Worm (Caenorhabditis elegans) whole organism, young adult: ENCODE results near the gene Y53G8AL.4.

Experiments
- B0035.1 ChIP-seq: sonication (generic microtip); optimal IDR thresholded peaks from 2 replicates; lab custom pipeline; 2016; ENCODE audit warnings: missing genetic modification characterization, mild to moderate bottlenecking, missing compliant biosample characterization, missing genotype, missing genetic modification reagents
- B0336.3 ChIP-seq: fragments of 200-800 bp; sonication (Bioruptor generic); IDR thresholded peaks from 2 replicates; pipeline ENCODE4 v1.3.6; 2022; ENCODE audit warnings: missing genetic modification characterization, missing compliant biosample characterization
- C06A6.2 ChIP-seq: fragments of 200-800 bp; sonication (Bioruptor generic); conservative IDR thresholded peaks from 2 replicates; pipeline ENCODE4 v1.3.6; 2022; ENCODE audit warnings: missing genetic modification characterization, missing compliant biosample characterization
- C17E4.6 ChIP-seq: fragments of 200-800 bp; sonication (Bioruptor generic); IDR thresholded peaks from 2 replicates; pipeline ENCODE4 v1.3.6; 2022; ENCODE audit warnings: missing genetic modification reagents, missing genetic modification characterization, missing compliant biosample characterization
- D2030.7 ChIP-seq: fragments of 200-800 bp; sonication (Bioruptor generic); IDR thresholded peaks from 2 replicates; pipeline ENCODE4 v1.3.6; 2022; ENCODE audit warnings: missing genetic modification reagents, missing genetic modification characterization, missing compliant biosample characterization
- F33H1.4 ChIP-seq: fragments of 200-800 bp; sonication (Bioruptor generic); IDR thresholded peaks from 2 replicates; pipeline ENCODE4 v1.3.6; 2022; ENCODE audit warnings: missing genetic modification reagents, missing genetic modification characterization, missing compliant biosample characterization
- F39B2.1 ChIP-seq: fragments of 200-800 bp; sonication (Bioruptor generic); IDR thresholded peaks from 2 replicates; pipeline ENCODE4 v1.3.6; 2022; ENCODE audit warnings: missing genetic modification reagents, missing genetic modification characterization, missing compliant biosample characterization
- F52B5.7 ChIP-seq: sonication (generic microtip); optimal IDR thresholded peaks from 2 replicates; lab custom pipeline; 2016; ENCODE audit warnings: mild to moderate bottlenecking, missing genetic modification characterization, missing compliant biosample characterization
- F55B11.4 ChIP-seq: sonication (generic microtip); optimal IDR thresholded peaks from 2 replicates; lab custom pipeline; 2016; ENCODE audit warnings: missing compliant biosample characterization, missing genetic modification characterization, borderline replicate concordance; ENCODE audit not compliant: insufficient read depth
- F57A8.1 ChIP-seq: fragments of 200-800 bp; sonication (Bioruptor generic); optimal IDR thresholded peaks from 2 replicates; lab custom pipeline; 2018; ENCODE audit warnings: mild to moderate bottlenecking, missing genetic modification characterization, moderate library complexity, missing compliant biosample characterization
- F57C9.4 ChIP-seq: sonication (generic microtip); optimal IDR thresholded peaks from 2 replicates; lab custom pipeline; 2017; ENCODE audit warnings: mild to moderate bottlenecking, missing genetic modification characterization, missing compliant biosample characterization
- Y95B8A.8 ChIP-seq: fragments of 200-800 bp; sonication (Bioruptor generic); IDR thresholded peaks from 2 replicates; pipeline ENCODE4 v1.3.6; 2022; ENCODE audit warnings: missing genetic modification reagents, missing genetic modification characterization, missing compliant biosample characterization
- ama-1 ChIP-seq, 3 experiments: fragments of 150-350 bp in 1 of 3; sonication (generic microtip) in 2 of 3; optimal IDR thresholded peaks; 2 replicates each; lab custom pipeline; 2014 to 2018; ENCODE audit warnings: missing biosample characterization in 2 of 3, missing genetic modification characterization in 2 of 3, missing genetic modification reagents in 2 of 3
- aptf-3 ChIP-seq: fragments of 200-800 bp; sonication (Bioruptor generic); IDR thresholded peaks from 2 replicates; pipeline ENCODE4 v1.3.6; 2022; ENCODE audit warnings: missing genetic modification characterization, missing compliant biosample characterization
- athp-1 ChIP-seq: sonication (generic microtip); optimal IDR thresholded peaks from 2 replicates; lab custom pipeline; 2017; ENCODE audit warnings: mild to moderate bottlenecking, missing genetic modification characterization, missing compliant biosample characterization
- attf-5 ChIP-seq: fragments of 200-800 bp; sonication (Bioruptor generic); optimal IDR thresholded peaks from 2 replicates; lab custom pipeline; 2018; ENCODE audit warnings: mild to moderate bottlenecking, missing genetic modification characterization, missing compliant biosample characterization
- cebp-2 ChIP-seq: fragments of 200-800 bp; sonication (Bioruptor generic); IDR thresholded peaks from 2 replicates; pipeline ENCODE4 v1.3.6; 2022; ENCODE audit warnings: missing genetic modification characterization, missing compliant biosample characterization
- ceh-91 ChIP-seq: fragments of 200-800 bp; sonication (Bioruptor generic); IDR thresholded peaks from 2 replicates; pipeline ENCODE4 v1.3.6; 2022; ENCODE audit warnings: missing genetic modification reagents, missing genetic modification characterization, missing compliant biosample characterization
- chd-7 ChIP-seq: sonication (generic microtip); optimal IDR thresholded peaks from 2 replicates; lab custom pipeline; 2016; ENCODE audit warnings: mild to moderate bottlenecking, missing genetic modification characterization, moderate library complexity, missing compliant biosample characterization
- die-1 ChIP-seq: sonication (generic microtip); optimal IDR thresholded peaks from 2 replicates; lab custom pipeline; 2016; ENCODE audit warnings: missing genotype, mild to moderate bottlenecking, missing genetic modification characterization, missing compliant biosample characterization
- dox-1 ChIP-seq: fragments of 200-800 bp; sonication (Bioruptor generic); IDR thresholded peaks from 2 replicates; pipeline ENCODE4 v1.3.6; 2022; ENCODE audit warnings: missing genetic modification reagents, missing genetic modification characterization, missing compliant biosample characterization
- fkh-3 ChIP-seq: sonication (generic microtip); optimal IDR thresholded peaks from 2 replicates; lab custom pipeline; 2016; ENCODE audit warnings: mild to moderate bottlenecking, missing genetic modification characterization, missing compliant biosample characterization
- gei-17 ChIP-seq: fragments of 200-800 bp; sonication (Bioruptor generic); optimal IDR thresholded peaks from 2 replicates; lab custom pipeline; 2018; ENCODE audit warnings: mild to moderate bottlenecking, missing genetic modification characterization, missing compliant biosample characterization
- hlh-26 ChIP-seq: fragments of 200-800 bp; sonication (Bioruptor generic); conservative IDR thresholded peaks from 2 replicates; pipeline ENCODE4 v1.3.6; 2022; ENCODE audit warnings: missing genetic modification reagents, missing genetic modification characterization, missing compliant biosample characterization
- hmg-1.2 ChIP-seq: fragments of 200-800 bp; sonication (Bioruptor generic); IDR thresholded peaks from 2 replicates; pipeline ENCODE4 v1.3.6; 2022; ENCODE audit warnings: missing genetic modification reagents, missing genetic modification characterization, missing compliant biosample characterization
- hmg-20 ChIP-seq: fragments of 200-800 bp; sonication (Bioruptor generic); IDR thresholded peaks from 2 replicates; pipeline ENCODE4 v1.3.6; 2022; ENCODE audit warnings: missing genetic modification reagents, missing genetic modification characterization, missing compliant biosample characterization
- hsf-1 ChIP-seq: fragments of 200-800 bp; sonication (Bioruptor generic); IDR thresholded peaks from 2 replicates; pipeline ENCODE4 v1.3.6; 2022; ENCODE audit warnings: missing genetic modification reagents, missing genetic modification characterization, missing compliant biosample characterization
- lin-26 ChIP-seq: fragments of 200-800 bp; sonication (Bioruptor generic); IDR thresholded peaks from 2 replicates; pipeline ENCODE4 v1.3.6; 2022; ENCODE audit warnings: missing genetic modification reagents, missing genetic modification characterization, missing compliant biosample characterization
- lin-35 ChIP-seq, 3 experiments: fragments of 150-350 bp in 2 of 3; sonication (generic microtip) in 1 of 3; optimal IDR thresholded peaks; 2 replicates each; lab custom pipeline; 2014 to 2018; ENCODE audit warnings: missing biosample characterization in 3 of 3, missing genetic modification characterization in 3 of 3, missing genetic modification reagents in 3 of 3
- lir-1 ChIP-seq: fragments of 200-800 bp; sonication (Bioruptor generic); conservative IDR thresholded peaks from 2 replicates; pipeline ENCODE4 v1.3.6; 2022; ENCODE audit warnings: missing genetic modification reagents, missing genetic modification characterization, missing compliant biosample characterization
- mcd-1 ChIP-seq: fragments of 200-800 bp; sonication (Bioruptor generic); IDR thresholded peaks from 2 replicates; pipeline ENCODE4 v1.3.6; 2022; ENCODE audit warnings: missing genetic modification reagents, missing genetic modification characterization, missing compliant biosample characterization
- mel-28 ChIP-seq: sonication (generic microtip); optimal IDR thresholded peaks from 2 replicates; lab custom pipeline; 2016; ENCODE audit warnings: borderline replicate concordance, mild to moderate bottlenecking, missing genetic modification characterization, missing compliant biosample characterization
- nfya-1 ChIP-seq: sonication (generic microtip); optimal IDR thresholded peaks from 2 replicates; lab custom pipeline; 2017; ENCODE audit warnings: antibody characterized with exemption, missing compliant biosample characterization, missing genetic modification characterization, borderline replicate concordance; ENCODE audit not compliant: insufficient read depth
- nfyb-1 ChIP-seq: fragments of 200-800 bp; sonication (Bioruptor generic); IDR thresholded peaks from 2 replicates; pipeline ENCODE4 v1.3.6; 2022; ENCODE audit warnings: missing genetic modification reagents, missing genetic modification characterization, missing compliant biosample characterization
- nhr-120 ChIP-seq: fragments of 200-800 bp; sonication (Bioruptor generic); IDR thresholded peaks from 2 replicates; pipeline ENCODE4 v1.3.6; 2022; ENCODE audit warnings: missing genetic modification characterization, missing compliant biosample characterization
- nhr-90 ChIP-seq: sonication (generic microtip); optimal IDR thresholded peaks from 2 replicates; lab custom pipeline; 2016; ENCODE audit warnings: missing genotype, mild to moderate bottlenecking, missing genetic modification characterization, missing compliant biosample characterization
- pbrm-1 ChIP-seq: fragments of 200-800 bp; sonication (Bioruptor generic); IDR thresholded peaks from 2 replicates; pipeline ENCODE4 v1.3.6; 2022; ENCODE audit warnings: missing genetic modification reagents, missing genetic modification characterization, missing compliant biosample characterization
- rec-8 ChIP-seq, 2 experiments: sonication (generic microtip); optimal IDR thresholded peaks; 2 replicates each; lab custom pipeline; 2016; ENCODE audit warnings: mild to moderate bottlenecking in 2 of 2, missing genetic modification characterization in 2 of 2, missing genetic modification reagents in 2 of 2, missing genotype in 2 of 2, missing biosample characterization in 1 of 2, missing compliant biosample characterization in 1 of 2, moderate library complexity in 1 of 2
- repo-1 ChIP-seq: sonication (generic microtip); optimal IDR thresholded peaks from 2 replicates; lab custom pipeline; 2017; ENCODE audit warnings: mild to moderate bottlenecking, missing genetic modification characterization, missing compliant biosample characterization
- snpc-3.4 ChIP-seq: sonication (generic microtip); optimal IDR thresholded peaks from 2 replicates; lab custom pipeline; 2017; ENCODE audit warnings: missing genetic modification characterization, mild to moderate bottlenecking, missing compliant biosample characterization, antibody characterized with exemption, moderate library complexity, missing genotype, missing genetic modification reagents
- snpc-4 ChIP-seq, 5 experiments: fragments of 150-350 bp in 1 of 5; sonication (generic microtip) in 4 of 5; optimal IDR thresholded peaks; 2 replicates each; lab custom pipeline; 2014 to 2018; ENCODE audit warnings: missing genetic modification characterization in 5 of 5, missing biosample characterization in 3 of 5, antibody characterized with exemption in 2 of 5, mild to moderate bottlenecking in 2 of 5, missing compliant biosample characterization in 2 of 5, missing genotype in 2 of 5, moderate library complexity in 2 of 5, missing genetic modification reagents in 1 of 5
- sptf-2 ChIP-seq: fragments of 200-800 bp; sonication (Bioruptor generic); optimal IDR thresholded peaks from 2 replicates; lab custom pipeline; 2018; ENCODE audit warnings: mild to moderate bottlenecking, missing genetic modification characterization, missing compliant biosample characterization
- tbx-9 ChIP-seq: sonication (generic microtip); optimal IDR thresholded peaks from 2 replicates; lab custom pipeline; 2016; ENCODE audit warnings: borderline replicate concordance, missing genetic modification characterization, inconsistent platforms, missing compliant biosample characterization
- unc-62 ChIP-seq: fragments of 150-350 bp; optimal IDR thresholded peaks from 2 replicates; lab custom pipeline; 2014; ENCODE audit warnings: missing biosample characterization, missing genetic modification reagents, missing genetic modification characterization
- xnd-1 ChIP-seq: sonication (generic microtip); optimal IDR thresholded peaks from 2 replicates; lab custom pipeline; 2016; ENCODE audit warnings: missing genotype, missing genetic modification reagents, missing genetic modification characterization, missing compliant biosample characterization
- ztf-26 ChIP-seq: sonication (generic microtip); optimal IDR thresholded peaks from 2 replicates; lab custom pipeline; 2017; ENCODE audit warnings: missing genetic modification characterization, missing compliant biosample characterization
- ztf-28 ChIP-seq: fragments of 200-800 bp; sonication (Bioruptor generic); IDR thresholded peaks from 2 replicates; pipeline ENCODE4 v1.3.6; 2022; ENCODE audit warnings: missing genetic modification reagents, missing genetic modification characterization, missing compliant biosample characterization

The Y53G8AL.4 gene

DNA sequence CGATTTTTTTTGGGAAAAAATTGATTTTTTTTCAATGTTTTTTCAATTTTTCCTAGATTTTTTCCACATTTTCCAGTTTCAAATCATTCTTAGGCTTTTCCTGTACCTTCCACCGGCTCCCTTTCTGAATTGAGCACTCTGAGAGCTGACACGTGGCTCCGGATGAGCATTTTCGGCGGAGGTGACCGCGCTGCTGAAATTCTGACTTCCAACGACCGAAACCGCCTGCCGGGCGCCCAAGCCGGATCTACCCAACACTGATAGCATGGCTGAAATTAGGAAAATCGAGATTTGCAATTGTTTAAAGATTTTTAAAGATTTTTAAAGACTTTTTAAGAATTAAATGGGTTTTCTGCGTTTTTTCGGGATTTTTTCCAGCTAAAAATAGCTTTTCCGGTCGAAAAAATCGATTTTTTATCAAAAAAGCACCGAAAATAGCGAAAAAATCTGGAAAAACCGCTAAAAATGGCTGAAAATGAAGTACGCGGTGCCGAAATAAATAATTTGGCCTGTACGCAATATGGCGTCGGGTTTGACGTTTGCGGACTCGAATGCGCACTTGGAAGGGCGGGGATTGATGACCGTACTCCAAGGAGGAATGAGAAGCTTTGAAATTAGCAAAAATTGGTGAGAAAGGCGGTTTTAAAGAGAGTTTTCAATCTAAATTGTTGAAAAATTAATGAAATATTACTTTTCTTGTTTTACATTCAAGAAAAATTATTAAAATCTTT is 2.0 kb downstream of the Y53G8AL.4 start, which contains the start of gene nduf-9:
Gene nduf-9, minus strand, starts transcription at position 269 of the 731 bp plus-strand sequence.
- TF ChIP-seq D2030.7 (GFP tag; lab: Robert Waterston, UW) (no peak), ama-1 (optimal IDR thresholded peaks at IDR 0.05; lab: Kevin White, UChicago) (no peak), ama-1 (GFP tag; optimal IDR thresholded peaks at IDR 0.05; lab: Kevin White, UChicago) (no peak), fkh-3 (tag; lab: Kevin White, UChicago) (no peak), F55B11.4 (tag; lab: Kevin White, UChicago) (no peak), lir-1 (GFP tag; lab: Robert Waterston, UW) (no peak), C06A6.2 (GFP tag; lab: Robert Waterston, UW) (no peak), snpc-4 (GFP tag; optimal IDR thresholded peaks at IDR 0.05; lab: Kevin White, UChicago) (no peak), snpc-4 (tag; optimal IDR thresholded peaks at IDR 0.05; lab: Kevin White, UChicago) (peak in 1 of 4 experiments; percentile 27), nhr-120 (no peak), aptf-3 (no peak), C17E4.6 (GFP tag; lab: Robert Waterston, UW) (no peak), xnd-1 (no peak), F52B5.7 (tag; lab: Kevin White, UChicago) (no peak), ceh-91 (GFP tag; lab: Robert Waterston, UW) (no peak), cebp-2 (GFP tag; lab: Robert Waterston, UW) (no peak), Y95B8A.8 (no peak), hmg-20 (no peak), B0035.1 (tag; lab: Kevin White, UChicago) (no peak), nfyb-1 (GFP tag; lab: Robert Waterston, UW) (no peak), mcd-1 (peak; percentile 52), F57C9.4 (tag; lab: Kevin White, UChicago) (no peak), lin-35 (GFP tag; optimal IDR thresholded peaks at IDR 0.05; lab: Kevin White, UChicago) (peak in 1 of 3 experiments; percentile 38), F57A8.1 (GFP tag; lab: Kevin White, UChicago) (no peak), nhr-90 (tag; lab: Kevin White, UChicago) (no peak), lin-26 (no peak), gei-17 (GFP tag; lab: Kevin White, UChicago) (no peak), hsf-1 (GFP tag; lab: Robert Waterston, UW) (no peak), athp-1 (tag; lab: Kevin White, UChicago) (no peak), nfya-1 (no peak), die-1 (no peak), rec-8 (tag; optimal IDR thresholded peaks at IDR 0.05; lab: Kevin White, UChicago) (no peak), attf-5 (GFP tag; lab: Kevin White, UChicago) (no peak), tbx-9 (tag; lab: Kevin White, UChicago) (no peak), ztf-28 (0 out of 2 replicates have a peak, but pooled peaks have one; percentile 8), unc-62 (no peak), mel-28 (tag; lab: Kevin White, UChicago) (no peak), ztf-26 (tag; lab: Kevin White, UChicago) (no peak), repo-1 (tag; lab: Kevin White, UChicago) (no peak), sptf-2 (no peak), snpc-3.4 (tag; lab: Kevin White, UChicago) (no peak), chd-7 (tag; lab: Kevin White, UChicago) (no peak), F39B2.1 (GFP tag; lab: Robert Waterston, UW) (no peak), F33H1.4 (GFP tag; lab: Robert Waterston, UW) (peak; percentile 37), B0336.3 (no peak), hlh-26 (GFP tag; lab: Robert Waterston, UW) (no peak), dox-1 (GFP tag; lab: Robert Waterston, UW) (no peak), pbrm-1 (GFP tag; lab: Robert Waterston, UW) (no peak), hmg-1.2 (GFP tag; lab: Robert Waterston, UW) (no peak; the same call in 1 of the 2 replicates)
